Worm (Caenorhabditis elegans): ENCODE results near the gene ptp-4A2.
A peak's percentile ranks its signal among the peaks of the same experiment; 100 is the strongest.

Gene ptp-4A2

ce11 chrX:3911280-3911679, 31.8 kb downstream of the ptp-4A2 start, which contains the start of gene T22B2.5:
Gene T22B2.5 (minus strand): TSS chrX:3911380.
- peak in 1 of 2 experiments; percentile 49 for TF ChIP-seq unc-62 (GFP tag; optimal IDR thresholded peaks at IDR 0.05 in 1 of 2)
- no peak for TF ChIP-seq unc-62 (tag; optimal IDR thresholded peaks at IDR 0.05)
- TF ChIP-seq lir-3 (tag; optimal IDR thresholded peaks at IDR 0.05) = no peak

ce11 chrX:3904568-3904967, 38.5 kb downstream of the ptp-4A2 start, which contains the start of gene sup-12:
Gene sup-12 (plus strand): TSS chrX:3904584.
- TF ChIP-seq ceh-32 (tag; optimal IDR thresholded peaks at IDR 0.05; ENCODE audit: poor library complexity) (no peak), aha-1 (tag) (peak; percentile 64), nhr-48 (tag; optimal IDR thresholded peaks at IDR 0.05) (no peak), aly-2 (tag; optimal IDR thresholded peaks at IDR 0.05) (no peak), ceh-28 (tag; optimal IDR thresholded peaks at IDR 0.05) (no peak)

- TF ChIP-seq ctbp-1 (GFP tag; IDR thresholded peaks at IDR 0.05) (no peak), F44E2.7 (GFP tag; IDR thresholded peaks at IDR 0.05) (no peak), fkh-10 (GFP tag; optimal IDR thresholded peaks at IDR 0.05) (peak; percentile 87), Y5F2A.4 (GFP tag; optimal IDR thresholded peaks at IDR 0.05) (no peak)
Measured at ce11 chrX:3901389-3901788, 41.7 kb downstream of the ptp-4A2 start.

ce11 chrX:3900715-3901114, 42.4 kb downstream of the ptp-4A2 start:
- TF ChIP-seq cey-2 (tag; optimal IDR thresholded peaks at IDR 0.05; ENCODE audit: borderline replicate concordance, insufficient read depth) = no peak
- TF ChIP-seq D1046.2 (GFP tag; IDR thresholded peaks at IDR 0.05) = peak; percentile 54; the same call in 1 of the 2 replicates
- no peak for TF ChIP-seq F26F4.8 (GFP tag; conservative IDR thresholded peaks at IDR 0.05)
- no peak for TF ChIP-seq skn-1 (tag; optimal IDR thresholded peaks at IDR 0.05)
- TF ChIP-seq madf-5 (GFP tag; IDR thresholded peaks at IDR 0.05) = no peak
- TF ChIP-seq tag-97 (GFP tag; IDR thresholded peaks at IDR 0.05) = no peak
- TF ChIP-seq sdz-12 (GFP tag; optimal IDR thresholded peaks at IDR 0.05) = no peak
- TF ChIP-seq duxl-1 (tag; optimal IDR thresholded peaks at IDR 0.05; ENCODE audit: poor library complexity) = no peak
- TF ChIP-seq daf-16 (GFP tag; optimal IDR thresholded peaks at IDR 0.05) = peak in 1 of 2 experiments; percentile 27
- TF ChIP-seq daf-16 (tag; optimal IDR thresholded peaks at IDR 0.05) = no peak
- peak; percentile 65 for TF ChIP-seq hlh-11 (tag; optimal IDR thresholded peaks at IDR 0.05)
- 0 out of 2 replicates have a peak, but pooled peaks have one; percentile 24 for TF ChIP-seq T26A8.4 (GFP tag; IDR thresholded peaks at IDR 0.05)
- TF ChIP-seq unc-39 (tag; optimal IDR thresholded peaks at IDR 0.05) = no peak
- peak; percentile 10 for TF ChIP-seq nhr-11 (tag; optimal IDR thresholded peaks at IDR 0.05)
- TF ChIP-seq spr-3 (GFP tag; optimal IDR thresholded peaks at IDR 0.05) = no peak
- no peak for TF ChIP-seq ztf-7 (tag; optimal IDR thresholded peaks at IDR 0.05)
- peak; percentile 84; the same call in 1 of the 2 replicates for TF ChIP-seq set-16 (GFP tag; IDR thresholded peaks at IDR 0.05)
- TF ChIP-seq lin-29 (GFP tag; IDR thresholded peaks at IDR 0.05) = no peak
- TF ChIP-seq php-3 (GFP tag; IDR thresholded peaks at IDR 0.05) = no peak
- no peak for TF ChIP-seq ctbp-1 (GFP tag; IDR thresholded peaks at IDR 0.05)
- TF ChIP-seq ztf-11 (tag; optimal IDR thresholded peaks at IDR 0.05) = no peak
- 0 out of 2 replicates have a peak, but pooled peaks have one; percentile 9 for TF ChIP-seq dmd-6 (GFP tag; IDR thresholded peaks at IDR 0.05)

ce11 chrX:3898255-3899177, 44.6 kb downstream of the ptp-4A2 start:
- TF ChIP-seq set-16 (GFP tag; IDR thresholded peaks at IDR 0.05) = no peak
- peak in 1 of 2 experiments; percentile 95 for TF ChIP-seq unc-62 (GFP tag; optimal IDR thresholded peaks at IDR 0.05 in 1 of 2)
- TF ChIP-seq unc-62 (tag; optimal IDR thresholded peaks at IDR 0.05) = no peak
- TF ChIP-seq hif-1 (tag; optimal IDR thresholded peaks at IDR 0.05) = no peak
- TF ChIP-seq jun-1 (tag; optimal IDR thresholded peaks at IDR 0.05) = no peak
- no peak for TF ChIP-seq mxl-2 (GFP tag; conservative IDR thresholded peaks at IDR 0.05)
- peak; percentile 64 for TF ChIP-seq aha-1 (tag)
- TF ChIP-seq nhr-6 (tag; optimal IDR thresholded peaks at IDR 0.05) = no peak

Data from whole organism, L4 larva.